Worm (Caenorhabditis elegans): ENCODE results near the gene C56A3.8.

C56A3.8 gene

DNA sequence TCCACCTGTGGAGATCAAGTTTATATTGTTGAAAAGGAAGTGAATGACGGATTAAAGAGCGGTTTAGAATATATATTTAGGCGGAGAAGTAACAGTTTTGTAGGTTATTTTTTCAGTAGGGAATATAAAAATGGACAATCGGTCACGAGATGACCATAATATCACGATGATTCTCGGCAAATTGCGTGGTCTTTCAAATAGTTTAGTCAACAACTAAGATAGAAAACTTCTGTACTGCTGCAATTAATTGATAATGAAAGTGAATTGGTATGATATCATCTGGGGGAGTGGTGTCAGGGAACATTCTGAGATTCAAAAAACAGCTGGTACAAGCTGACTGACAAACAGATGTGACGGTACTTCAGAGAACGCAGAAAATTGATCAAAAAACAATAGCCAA is 48.4 kb downstream of the C56A3.8 start (continued):
- TF ChIP-seq sptf-1 (tag; optimal IDR thresholded peaks at IDR 0.05) = no peak
- no peak for TF ChIP-seq skn-1 (tag; optimal IDR thresholded peaks at IDR 0.05)
- no peak for TF ChIP-seq unc-30 (tag; optimal IDR thresholded peaks at IDR 0.05)
- no peak for TF ChIP-seq fkh-4 (tag; optimal IDR thresholded peaks at IDR 0.05; ENCODE audit: borderline replicate concordance)
- peak; percentile 20; the same call in 1 of the 2 replicates for TF ChIP-seq nhr-19 (GFP tag; conservative IDR thresholded peaks at IDR 0.05)
- TF ChIP-seq nhr-84 (tag; optimal IDR thresholded peaks at IDR 0.05) = no peak
- no peak for TF ChIP-seq mdl-1 (tag; optimal IDR thresholded peaks at IDR 0.05)
- no peak for TF ChIP-seq grh-1 (GFP tag; IDR thresholded peaks at IDR 0.05)
- no peak for TF ChIP-seq snpc-4 (tag; optimal IDR thresholded peaks at IDR 0.05)
- TF ChIP-seq hlh-17 (GFP tag; optimal IDR thresholded peaks at IDR 0.05; ENCODE audit: borderline replicate concordance) = no peak
- TF ChIP-seq mab-9 (GFP tag; IDR thresholded peaks at IDR 0.05) = no peak
- no peak for TF ChIP-seq egl-27 (tag; optimal IDR thresholded peaks at IDR 0.05)
- no peak for TF ChIP-seq sup-37 (GFP tag; optimal IDR thresholded peaks at IDR 0.05)
- TF ChIP-seq snu-23 (GFP tag; optimal IDR thresholded peaks at IDR 0.05) = peak; percentile 46
- TF ChIP-seq hpl-2 (GFP tag; optimal IDR thresholded peaks at IDR 0.05) = no peak

DNA sequence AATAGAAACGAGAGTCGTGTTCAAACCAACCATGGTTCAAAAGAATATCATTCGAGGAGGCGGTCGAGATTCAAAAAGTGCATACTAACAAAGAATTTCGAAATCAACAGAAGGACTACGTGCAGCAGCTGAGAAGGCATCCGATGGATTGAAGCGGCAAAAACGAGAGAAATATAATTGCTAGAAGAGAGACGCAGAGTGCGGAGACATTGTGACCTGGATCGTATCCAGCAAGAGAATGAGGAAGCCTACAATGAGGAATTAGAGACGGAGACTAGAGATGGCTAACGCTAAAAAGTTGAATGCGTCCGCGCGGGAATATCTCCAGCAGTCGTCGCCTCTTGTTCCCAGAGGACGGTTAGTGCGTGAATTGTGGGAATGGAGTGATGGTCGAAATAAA is 49.7 kb downstream of the C56A3.8 start:
- TF ChIP-seq lin-35 (GFP tag; optimal IDR thresholded peaks at IDR 0.05) (no peak), blmp-1 (tag; optimal IDR thresholded peaks at IDR 0.05) (peak; percentile 61)

Measured in whole organism, L1 larva.